Worm (Caenorhabditis elegans) whole organism, L3 larva: ENCODE results near the gene C55A1.4.

Experiments used
- R02D3.7 ChIP-seq: fragments of 150-350 bp; optimal IDR thresholded peaks from 2 replicates; lab custom pipeline; 2014; ENCODE audit warnings: missing biosample characterization, missing genetic modification characterization
- aly-2 ChIP-seq: fragments of 150-350 bp; optimal IDR thresholded peaks from 2 replicates; lab custom pipeline; 2014; ENCODE audit warnings: missing biosample characterization, missing genetic modification characterization
- ceh-16 ChIP-seq: sonication (generic microtip); optimal IDR thresholded peaks from 2 replicates; lab custom pipeline; 2017; ENCODE audit warnings: missing biosample characterization, missing genetic modification characterization
- ceh-82 ChIP-seq: fragments of 150-350 bp; optimal IDR thresholded peaks from 2 replicates; lab custom pipeline; 2014; ENCODE audit warnings: missing biosample characterization, missing genetic modification characterization
- daf-12 ChIP-seq: fragments of 150-350 bp; optimal IDR thresholded peaks from 2 replicates; lab custom pipeline; 2014; ENCODE audit warnings: missing biosample characterization, missing genetic modification reagents, missing genetic modification characterization
- elt-2 ChIP-seq: sonication (generic microtip); optimal IDR thresholded peaks from 2 replicates; lab custom pipeline; 2016; ENCODE audit warnings: missing genetic modification reagents, mild to moderate bottlenecking, missing genetic modification characterization, missing compliant biosample characterization
- elt-3 ChIP-seq, 3 experiments: fragments of 150-350 bp in 1 of 3; sonication (generic microtip) in 2 of 3; optimal IDR thresholded peaks; 2 replicates in 2 of 3; 4 replicates in 1 of 3; lab custom pipeline; 2014 to 2017; ENCODE audit warnings: missing biosample characterization in 3 of 3, missing genetic modification characterization in 3 of 3
- lin-15B ChIP-seq: fragments of 150-350 bp; optimal IDR thresholded peaks from 2 replicates; lab custom pipeline; 2014; ENCODE audit warnings: missing biosample characterization, missing genetic modification characterization
- lin-39 ChIP-seq: fragments of 150-350 bp; optimal IDR thresholded peaks from 2 replicates; lab custom pipeline; 2018; ENCODE audit warnings: missing biosample characterization, missing genetic modification reagents, missing genetic modification characterization
- mdl-1 ChIP-seq: fragments of 150-350 bp; optimal IDR thresholded peaks from 2 replicates; lab custom pipeline; 2014; ENCODE audit warnings: missing biosample characterization, missing genetic modification characterization
- nhr-11 ChIP-seq: fragments of 150-350 bp; optimal IDR thresholded peaks from 2 replicates; lab custom pipeline; 2014; ENCODE audit warnings: missing biosample characterization, missing genetic modification characterization
- nhr-237 ChIP-seq: fragments of 150-350 bp; optimal IDR thresholded peaks from 2 replicates; lab custom pipeline; 2014; ENCODE audit warnings: missing biosample characterization, missing genetic modification characterization
- nhr-76 ChIP-seq: fragments of 150-350 bp; sonication (generic microtip); optimal IDR thresholded peaks from 5 replicates; lab custom pipeline; 2014; ENCODE audit warnings: missing biosample characterization, missing genetic modification characterization

ce11 chrV:15689952-15690351 lies 46.9 kb upstream of the C55A1.4 start, which contains the start of gene nhr-268:
- TF ChIP-seq ceh-16 (tag; lab: Kevin White, UChicago) (no peak), nhr-11 (tag; lab: Kevin White, UChicago) (no peak), aly-2 (no peak), lin-15B (tag; lab: Kevin White, UChicago) (no peak), nhr-76 (tag; lab: Kevin White, UChicago) (no peak), daf-12 (tag; lab: Kevin White, UChicago) (no peak), lin-39 (no peak), elt-2 (no peak), R02D3.7 (no peak), mdl-1 (no peak), nhr-237 (no peak), ceh-82 (no peak), elt-3 (tag; optimal IDR thresholded peaks at IDR 0.05; lab: Kevin White, UChicago) (no peak)
